Worm (Caenorhabditis elegans): ENCODE measurements around the gene cogc-8.

DNA sequence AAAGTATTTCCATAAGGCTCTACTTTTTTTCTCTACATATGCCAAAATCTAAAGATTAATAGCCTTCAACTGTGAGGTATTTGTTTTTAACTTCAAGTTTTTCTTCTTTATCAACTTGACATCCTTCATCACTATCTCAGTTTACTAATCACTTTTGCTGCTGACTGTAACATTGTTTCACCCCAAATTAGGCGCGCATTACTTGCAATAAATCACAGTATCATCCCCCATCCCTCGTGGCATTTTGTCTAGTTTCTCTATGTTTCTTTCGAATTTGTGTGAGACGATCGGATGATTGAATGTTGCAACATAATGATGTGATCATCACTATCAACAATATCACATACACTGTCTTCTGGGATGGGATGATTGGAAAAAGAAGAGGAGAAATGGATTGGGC, 7.2 kb downstream of the cogc-8 start:
- TF ChIP-seq mdl-1 (tag; optimal IDR thresholded peaks at IDR 0.05): peak; percentile 88
- no peak for TF ChIP-seq nhr-76 (tag; optimal IDR thresholded peaks at IDR 0.05)
- no peak for TF ChIP-seq unc-39 (tag; optimal IDR thresholded peaks at IDR 0.05)
- no peak for TF ChIP-seq unc-62 (GFP tag; optimal IDR thresholded peaks at IDR 0.05)
- TF ChIP-seq elt-3 (tag; optimal IDR thresholded peaks at IDR 0.05): peak in 2 of 3 experiments; percentile 61 to 65
- TF ChIP-seq ceh-82 (tag; optimal IDR thresholded peaks at IDR 0.05): no peak
- no peak for TF ChIP-seq lsy-12 (tag; optimal IDR thresholded peaks at IDR 0.05)
- TF ChIP-seq fkh-10 (GFP tag; optimal IDR thresholded peaks at IDR 0.05): no peak
- TF ChIP-seq nhr-28 (tag; optimal IDR thresholded peaks at IDR 0.05): no peak
- TF ChIP-seq nhr-12 (tag; optimal IDR thresholded peaks at IDR 0.05): no peak
